Fruit fly (Drosophila melanogaster) whole organism, embryonic: ENCODE data around the gene Nup93-1.

Experiments
- C15 ChIP-seq: fragments of 200-800 bp; sonication (Bioruptor generic); IDR thresholded peaks from 3 replicates; pipeline ENCODE4 v1.3.6; 2022; ENCODE audit warnings: missing biosample characterization, missing genetic modification characterization
- CG1024 ChIP-seq: fragments of 200-800 bp; sonication (Bioruptor generic); IDR thresholded peaks from 2 replicates; pipeline ENCODE4 v1.3.6; 2022; ENCODE audit warnings: missing biosample characterization, missing genetic modification characterization
- CG10267 ChIP-seq: fragments of 200-800 bp; sonication (Bioruptor generic); optimal IDR thresholded peaks from 2 replicates; lab custom pipeline; 2018; ENCODE audit warnings: missing biosample characterization, mild to moderate bottlenecking, missing genetic modification characterization, moderate library complexity
- CG10462 ChIP-seq: fragments of 200-800 bp; sonication (Bioruptor generic); optimal IDR thresholded peaks from 2 replicates; lab custom pipeline; 2016; ENCODE audit warnings: missing biosample characterization, missing genetic modification characterization
- CG10654 ChIP-seq: fragments of 200-800 bp; sonication (Bioruptor generic); optimal IDR thresholded peaks from 2 replicates; lab custom pipeline; 2016; ENCODE audit warnings: missing biosample characterization, missing genetic modification characterization
- CG11093 ChIP-seq: fragments of 200-800 bp; sonication (Bioruptor generic); IDR thresholded peaks from 3 replicates; pipeline ENCODE4 v1.3.6; 2022; ENCODE audit warnings: missing biosample characterization, missing genetic modification characterization
- CG12071 ChIP-seq: fragments of 200-800 bp; sonication (Bioruptor generic); optimal IDR thresholded peaks from 3 replicates; lab custom pipeline; 2018; ENCODE audit warnings: missing biosample characterization, mild to moderate bottlenecking, missing genetic modification characterization
- CG13296 ChIP-seq: fragments of 200-800 bp; sonication (Bioruptor generic); optimal IDR thresholded peaks from 3 replicates; lab custom pipeline; 2018; ENCODE audit warnings: missing biosample characterization, mild to moderate bottlenecking, missing genetic modification characterization
- CG1529 ChIP-seq: fragments of 200-800 bp; sonication (Bioruptor generic); optimal IDR thresholded peaks from 3 replicates; lab custom pipeline; 2018; ENCODE audit warnings: missing biosample characterization, missing genetic modification characterization
- CG15514 ChIP-seq: fragments of 200-800 bp; sonication (Bioruptor generic); optimal IDR thresholded peaks from 3 replicates; lab custom pipeline; 2017; ENCODE audit warnings: missing biosample characterization, missing genetic modification characterization, mild to moderate bottlenecking, moderate library complexity, missing genetic modification reagents
- CG16813 ChIP-seq: fragments of 200-800 bp; sonication (Bioruptor generic); IDR thresholded peaks from 3 replicates; pipeline ENCODE4 v1.3.6; 2022; ENCODE audit warnings: missing biosample characterization, missing genetic modification characterization; ENCODE audit not compliant: partially characterized antibody
- CG16815 ChIP-seq: fragments of 200-800 bp; sonication (Bioruptor generic); optimal IDR thresholded peaks from 3 replicates; lab custom pipeline; 2017; ENCODE audit warnings: missing biosample characterization, mild to moderate bottlenecking, missing genetic modification characterization
- CG17802 ChIP-seq: fragments of 200-800 bp; sonication (Bioruptor generic); optimal IDR thresholded peaks from 2 replicates; lab custom pipeline; 2018; ENCODE audit warnings: missing biosample characterization, mild to moderate bottlenecking, missing genetic modification characterization, moderate library complexity
- CG18619 ChIP-seq: fragments of 200-800 bp; sonication (Bioruptor generic); optimal IDR thresholded peaks from 3 replicates; lab custom pipeline; 2017; ENCODE audit warnings: missing biosample characterization, mild to moderate bottlenecking, missing genetic modification characterization
- CG3281 ChIP-seq: fragments of 200-800 bp; sonication (Bioruptor generic); optimal IDR thresholded peaks from 3 replicates; lab custom pipeline; 2017; ENCODE audit warnings: missing biosample characterization, mild to moderate bottlenecking, missing genetic modification characterization
- CG6854 ChIP-seq: fragments of 200-800 bp; sonication (Bioruptor generic); optimal IDR thresholded peaks from 3 replicates; lab custom pipeline; 2017; ENCODE audit warnings: missing biosample characterization, mild to moderate bottlenecking, missing genetic modification characterization
- CG9932 ChIP-seq: fragments of 200-800 bp; sonication (Bioruptor generic); IDR thresholded peaks from 2 replicates; pipeline ENCODE4 v1.3.6; 2022; ENCODE audit warnings: missing biosample characterization, missing genetic modification characterization
- Dip2 ChIP-seq: fragments of 200-800 bp; sonication (Bioruptor generic); IDR thresholded peaks from 2 replicates; pipeline ENCODE4 v1.3.6; 2022; ENCODE audit warnings: missing biosample characterization, missing genetic modification characterization
- Dip3 ChIP-seq: fragments of 200-800 bp; sonication (Bioruptor generic); optimal IDR thresholded peaks from 3 replicates; lab custom pipeline; 2016; ENCODE audit warnings: missing biosample characterization, missing genetic modification characterization
- E2f2 ChIP-seq: fragments of 200-800 bp; sonication (Bioruptor generic); IDR thresholded peaks from 2 replicates; pipeline ENCODE4 v1.3.6; 2022; ENCODE audit warnings: missing biosample characterization, missing genetic modification characterization
- Eip74EF ChIP-seq, 2 experiments: fragments of 200-800 bp in 1 of 2; fragments of >200 bp in 1 of 2; sonication (Bioruptor generic) in 1 of 2; optimal IDR thresholded peaks; 2 replicates each; lab custom pipeline; 2017 to 2019; ENCODE audit warnings: missing biosample characterization in 2 of 2, missing genetic modification characterization in 2 of 2, mild to moderate bottlenecking in 1 of 2, moderate library complexity in 1 of 2
- HLH4C ChIP-seq: fragments of 200-800 bp; sonication (Bioruptor generic); IDR thresholded peaks from 3 replicates; pipeline ENCODE4 v1.3.6; 2022; ENCODE audit warnings: missing biosample characterization, missing genetic modification characterization; ENCODE audit not compliant: partially characterized antibody
- HLHmδ ChIP-seq: fragments of 200-800 bp; sonication (Bioruptor generic); optimal IDR thresholded peaks from 2 replicates; lab custom pipeline; 2018; ENCODE audit warnings: missing biosample characterization, mild to moderate bottlenecking, missing genetic modification characterization, moderate library complexity
- HmgZ ChIP-seq: fragments of 200-800 bp; sonication (Bioruptor generic); optimal IDR thresholded peaks from 2 replicates; lab custom pipeline; 2018; ENCODE audit warnings: missing biosample characterization, mild to moderate bottlenecking, missing genetic modification characterization
- Lpt ChIP-seq: fragments of >200 bp; optimal IDR thresholded peaks from 2 replicates; lab custom pipeline; 2018; ENCODE audit warnings: missing biosample characterization, missing genetic modification characterization
- Myb ChIP-seq: fragments of 200-800 bp; sonication (Bioruptor generic); optimal IDR thresholded peaks from 2 replicates; lab custom pipeline; 2016; ENCODE audit warnings: missing biosample characterization, missing genetic modification characterization
- NK7.1 ChIP-seq: fragments of 200-800 bp; sonication (Bioruptor generic); optimal IDR thresholded peaks from 3 replicates; lab custom pipeline; 2016; ENCODE audit warnings: missing biosample characterization, missing genetic modification characterization
- PHDP ChIP-seq: fragments of 200-800 bp; sonication (Bioruptor generic); optimal IDR thresholded peaks from 3 replicates; lab custom pipeline; 2018; ENCODE audit warnings: missing biosample characterization, mild to moderate bottlenecking, missing genetic modification characterization, moderate library complexity
- Ravus ChIP-seq: fragments of 200-800 bp; sonication (Bioruptor generic); IDR thresholded peaks from 2 replicates; pipeline ENCODE4 v1.3.6; 2022; ENCODE audit warnings: missing biosample characterization, missing genetic modification characterization
- Rfx ChIP-seq: fragments of 200-800 bp; sonication (Bioruptor generic); IDR thresholded peaks from 2 replicates; pipeline ENCODE4 v1.3.6; 2022; ENCODE audit warnings: missing biosample characterization, missing genetic modification characterization
- Side ChIP-seq: fragments of 200-800 bp; sonication (Bioruptor generic); optimal IDR thresholded peaks from 2 replicates; lab custom pipeline; 2016; ENCODE audit warnings: missing biosample characterization, missing genetic modification characterization
- Sin3A ChIP-seq: fragments of >200 bp; optimal IDR thresholded peaks from 2 replicates; lab custom pipeline; 2018
- TFAM ChIP-seq: fragments of 200-800 bp; sonication (Bioruptor generic); optimal IDR thresholded peaks from 2 replicates; lab custom pipeline; 2017; ENCODE audit warnings: missing biosample characterization, missing genetic modification characterization, inconsistent platforms
- abd-A ChIP-seq: fragments of 200-800 bp; sonication (Bioruptor generic); optimal IDR thresholded peaks from 3 replicates; lab custom pipeline; 2019; ENCODE audit warnings: missing biosample characterization, mild to moderate bottlenecking, missing genetic modification characterization, moderate library complexity
- ara ChIP-seq: fragments of 200-800 bp; sonication (Bioruptor generic); IDR thresholded peaks from 2 replicates; pipeline ENCODE4 v1.3.6; 2022; ENCODE audit warnings: missing biosample characterization, missing genetic modification characterization
- ase ChIP-seq: fragments of 200-800 bp; sonication (Bioruptor generic); IDR thresholded peaks from 3 replicates; pipeline ENCODE4 v1.3.6; 2022; ENCODE audit warnings: missing biosample characterization, missing genetic modification characterization
- bbx ChIP-seq: fragments of 200-800 bp; sonication (Bioruptor generic); IDR thresholded peaks from 2 replicates; pipeline ENCODE4 v1.3.6; 2022; ENCODE audit warnings: missing biosample characterization, missing genetic modification characterization; ENCODE audit not compliant: partially characterized antibody
- chinmo ChIP-seq: fragments of 200-800 bp; sonication (Bioruptor generic); IDR thresholded peaks from 4 replicates; pipeline ENCODE4 v1.3.6; 2022; ENCODE audit warnings: missing biosample characterization, missing genetic modification characterization; ENCODE audit not compliant: partially characterized antibody
- da ChIP-seq: fragments of 200-800 bp; sonication (Bioruptor generic); optimal IDR thresholded peaks from 2 replicates; lab custom pipeline; 2016; ENCODE audit warnings: missing biosample characterization, missing genetic modification characterization
- dmrt99B ChIP-seq: fragments of 200-800 bp; sonication (Bioruptor generic); optimal IDR thresholded peaks from 2 replicates; lab custom pipeline; 2018; ENCODE audit warnings: missing biosample characterization, mild to moderate bottlenecking, missing genetic modification characterization, moderate library complexity
- esg ChIP-seq: fragments of 200-800 bp; sonication (Bioruptor generic); conservative IDR thresholded peaks from 2 replicates; pipeline ENCODE4 v1.3.6; 2022; ENCODE audit warnings: missing biosample characterization, missing genetic modification characterization
- gsb ChIP-seq: fragments of 200-800 bp; sonication (Bioruptor generic); IDR thresholded peaks from 2 replicates; pipeline ENCODE4 v1.3.6; 2022; ENCODE audit warnings: missing biosample characterization, missing genetic modification characterization
- h ChIP-seq: fragments of >200 bp; optimal IDR thresholded peaks from 2 replicates; lab custom pipeline; 2017
- hth ChIP-seq: fragments of >200 bp; optimal IDR thresholded peaks from 2 replicates; lab custom pipeline; 2017; ENCODE audit warnings: inconsistent platforms
- nau ChIP-seq: fragments of 200-800 bp; sonication (Bioruptor generic); optimal IDR thresholded peaks from 3 replicates; lab custom pipeline; 2017; ENCODE audit warnings: missing biosample characterization, mild to moderate bottlenecking, missing genetic modification characterization, missing genetic modification reagents
- nerfin-2 ChIP-seq: fragments of 200-800 bp; sonication (Bioruptor generic); IDR thresholded peaks from 2 replicates; pipeline ENCODE4 v1.3.6; 2022; ENCODE audit warnings: missing biosample characterization, missing genetic modification characterization; ENCODE audit not compliant: partially characterized antibody
- rib ChIP-seq: fragments of 200-800 bp; sonication (Bioruptor generic); IDR thresholded peaks from 2 replicates; pipeline ENCODE4 v1.3.6; 2022; ENCODE audit warnings: missing biosample characterization, missing genetic modification characterization
- scrt ChIP-seq: fragments of 200-800 bp; sonication (Bioruptor generic); optimal IDR thresholded peaks from 2 replicates; lab custom pipeline; 2018; ENCODE audit warnings: missing biosample characterization, mild to moderate bottlenecking, missing genetic modification characterization, moderate library complexity
- slp2 ChIP-seq: fragments of 200-800 bp; sonication (Bioruptor generic); optimal IDR thresholded peaks from 2 replicates; lab custom pipeline; 2016; ENCODE audit warnings: missing biosample characterization, missing genetic modification characterization
- stwl ChIP-seq: fragments of 200-800 bp; sonication (Bioruptor generic); optimal IDR thresholded peaks from 3 replicates; lab custom pipeline; 2018; ENCODE audit warnings: missing biosample characterization, mild to moderate bottlenecking, missing genetic modification characterization, moderate library complexity
- trh ChIP-seq: fragments of 200-800 bp; sonication (Bioruptor generic); optimal IDR thresholded peaks from 2 replicates; lab custom pipeline; 2016; ENCODE audit warnings: missing biosample characterization, missing genetic modification characterization

Gene Nup93-1

dm6 chrX:13838892-13839291 lies 16.3 kb downstream of the Nup93-1 start (continued):
- TF ChIP-seq nau (GFP tag; lab: Kevin White, UChicago), result peak; percentile 68
- TF ChIP-seq trh (GFP tag; lab: Kevin White, UChicago), result peak; percentile 21
- peak; percentile 47 for TF ChIP-seq CG1529 (GFP tag; lab: Kevin White, UChicago)
- peak; percentile 56 for TF ChIP-seq CG18619 (GFP tag; lab: Kevin White, UChicago)
- no peak for TF ChIP-seq h (lab: Kevin White, UChicago)
- TF ChIP-seq chinmo, result no peak
- no peak for TF ChIP-seq Lpt (GFP tag; lab: Kevin White, UChicago)
- TF ChIP-seq C15 (GFP tag; lab: Robert Waterston, UW), result 0 out of 3 replicates have a peak, but pooled peaks have one; percentile 35
- TF ChIP-seq scrt (GFP tag; lab: Kevin White, UChicago), result peak; percentile 49
- peak; percentile 52 for TF ChIP-seq CG16815 (GFP tag; lab: Kevin White, UChicago)
- TF ChIP-seq CG3281 (GFP tag; lab: Kevin White, UChicago), result peak; percentile 60
- TF ChIP-seq slp2 (GFP tag; lab: Kevin White, UChicago), result peak; percentile 72
- TF ChIP-seq TFAM (GFP tag; lab: Kevin White, UChicago), result peak; percentile 3
- peak; percentile 73 for TF ChIP-seq ase
- 0 out of 2 replicates have a peak, but pooled peaks have one; percentile 35 for TF ChIP-seq gsb (GFP tag; lab: Robert Waterston, UW)
- TF ChIP-seq rib (GFP tag; lab: Robert Waterston, UW), result no peak
- TF ChIP-seq CG10267 (tag; lab: Kevin White, UChicago), result peak; percentile 51
- TF ChIP-seq Dip2, result no peak
- TF ChIP-seq E2f2, result peak; percentile 44; the same call in 1 of the 2 replicates
- TF ChIP-seq hth (lab: Kevin White, UChicago), result no peak
- no peak for TF ChIP-seq HLH4C (GFP tag; lab: Robert Waterston, UW)
- no peak for TF ChIP-seq CG6854 (GFP tag; lab: Kevin White, UChicago)
- peak; percentile 72; the same call in 1 of the 2 replicates for TF ChIP-seq ara (GFP tag; lab: Robert Waterston, UW)
- peak; percentile 38 for TF ChIP-seq NK7.1 (GFP tag; lab: Kevin White, UChicago)
- peak; percentile 79 for TF ChIP-seq Dip3 (GFP tag; lab: Kevin White, UChicago)
- no peak; the same call in 2 of the 3 replicates for TF ChIP-seq CG11093 (GFP tag; lab: Robert Waterston, UW)
- peak; percentile 31 for TF ChIP-seq CG17802 (tag; lab: Kevin White, UChicago)
- no peak for TF ChIP-seq Ravus
- peak; percentile 55 for TF ChIP-seq CG9932 (GFP tag; lab: Robert Waterston, UW)
- TF ChIP-seq nerfin-2 (GFP tag; lab: Robert Waterston, UW), result no peak
- TF ChIP-seq da (GFP tag; lab: Kevin White, UChicago), result peak; percentile 32
- peak; percentile 29 for TF ChIP-seq CG13296 (GFP tag; lab: Kevin White, UChicago)
- TF ChIP-seq HmgZ (tag; lab: Kevin White, UChicago), result peak; percentile 30
- peak; percentile 62 for TF ChIP-seq CG1024 (GFP tag; lab: Robert Waterston, UW)
- TF ChIP-seq stwl, result no peak
- peak; percentile 77 for TF ChIP-seq Rfx (GFP tag; lab: Robert Waterston, UW)
- peak in 1 of 2 experiments; percentile 63 for TF ChIP-seq Eip74EF (GFP tag; optimal IDR thresholded peaks at IDR 0.05; lab: Kevin White, UChicago)
- TF ChIP-seq HLHmδ, result no peak
- TF ChIP-seq CG15514 (GFP tag; lab: Kevin White, UChicago), result peak; percentile 50
- TF ChIP-seq CG12071 (GFP tag; lab: Kevin White, UChicago), result peak; percentile 75
- TF ChIP-seq CG10462 (GFP tag; lab: Kevin White, UChicago), result peak; percentile 26
- peak; percentile 70 for TF ChIP-seq Side
- no peak for TF ChIP-seq abd-A
- peak; percentile 58 for TF ChIP-seq CG10654 (GFP tag; lab: Kevin White, UChicago)
- TF ChIP-seq PHDP (tag; lab: Kevin White, UChicago), result peak; percentile 70
- TF ChIP-seq bbx (GFP tag; lab: Robert Waterston, UW), result no peak
- no peak for TF ChIP-seq Sin3A (lab: Kevin White, UChicago)
- peak; percentile 84 for TF ChIP-seq dmrt99B (tag; lab: Kevin White, UChicago)
- TF ChIP-seq CG16813 (GFP tag; lab: Robert Waterston, UW), result no peak
- peak; percentile 59 for TF ChIP-seq Myb (GFP tag; lab: Kevin White, UChicago)
- TF ChIP-seq esg, result peak; percentile 63
